Fruit fly (Drosophila melanogaster): ENCODE measurements around the gene smo.

smo gene

dm6 chr2L:250507-251215, 26.7 kb upstream of the smo start, which contains the start of gene kis:
kis (minus strand) TSS chr2L:250823.
- TF ChIP-seq kay (GFP tag; ENCODE audit: borderline replicate concordance) (no peak), Crg-1 (GFP tag; optimal IDR thresholded peaks at IDR 0.05) (peak; percentile 34), Mnt (GFP tag; optimal IDR thresholded peaks at IDR 0.05) (peak; percentile 75), CG1620 (GFP tag; optimal IDR thresholded peaks at IDR 0.05) (peak; percentile 64), CG5204 (GFP tag; optimal IDR thresholded peaks at IDR 0.05) (no peak), cnc (optimal IDR thresholded peaks at IDR 0.05) (no peak), CG7045 (GFP tag; optimal IDR thresholded peaks at IDR 0.05) (peak; percentile 24), pad (GFP tag; optimal IDR thresholded peaks at IDR 0.05) (peak; percentile 23), Hr96 (GFP tag; optimal IDR thresholded peaks at IDR 0.05) (peak; percentile 56), bab1 (GFP tag; optimal IDR thresholded peaks at IDR 0.05) (peak; percentile 75), toe (GFP tag; optimal IDR thresholded peaks at IDR 0.05) (no peak), Clk (GFP tag; optimal IDR thresholded peaks at IDR 0.05) (peak; percentile 9), CG11617 (GFP tag; optimal IDR thresholded peaks at IDR 0.05) (peak; percentile 46), CG12768 (GFP tag; optimal IDR thresholded peaks at IDR 0.05) (peak; percentile 8), tj (GFP tag; optimal IDR thresholded peaks at IDR 0.05) (no peak), cic (GFP tag; optimal IDR thresholded peaks at IDR 0.05) (no peak), ovo (GFP tag; optimal IDR thresholded peaks at IDR 0.05) (no peak), CG33017 (tag; optimal IDR thresholded peaks at IDR 0.05) (peak; percentile 46), CG7101 (tag; optimal IDR thresholded peaks at IDR 0.05) (peak; percentile 25), CG14711 (tag; optimal IDR thresholded peaks at IDR 0.05) (no peak)

- TF ChIP-seq Mnt (GFP tag; optimal IDR thresholded peaks at IDR 0.05) (peak; percentile 82), CG1620 (GFP tag; optimal IDR thresholded peaks at IDR 0.05) (no peak), CG5204 (GFP tag; optimal IDR thresholded peaks at IDR 0.05) (no peak), cic (GFP tag; optimal IDR thresholded peaks at IDR 0.05) (no peak), bab1 (GFP tag; optimal IDR thresholded peaks at IDR 0.05) (peak; percentile 59), CG7101 (tag; optimal IDR thresholded peaks at IDR 0.05) (no peak), CG11617 (GFP tag; optimal IDR thresholded peaks at IDR 0.05) (no peak)
Observed at dm6 chr2L:252174-252573, 25.2 kb upstream of the smo start, which contains the start of gene Rpp30. Rpp30 (minus strand) TSS chr2L:252373.

dm6 chr2L:267441-268089, 9.8 kb upstream of the smo start, which contains the start of gene CG17075:
CG17075 (minus strand) TSS chr2L:267505.
- TF ChIP-seq CG7101 (tag; optimal IDR thresholded peaks at IDR 0.05) (peak; percentile 76), tj (GFP tag; optimal IDR thresholded peaks at IDR 0.05) (peak; percentile 20), CG14711 (tag; optimal IDR thresholded peaks at IDR 0.05) (peak; percentile 59), CG12768 (GFP tag; optimal IDR thresholded peaks at IDR 0.05) (peak; percentile 81), CG11617 (GFP tag; optimal IDR thresholded peaks at IDR 0.05) (peak; percentile 61), cnc (optimal IDR thresholded peaks at IDR 0.05) (no peak), cic (GFP tag; optimal IDR thresholded peaks at IDR 0.05) (no peak), Mnt (GFP tag; optimal IDR thresholded peaks at IDR 0.05) (no peak), CG7045 (GFP tag; optimal IDR thresholded peaks at IDR 0.05) (peak; percentile 81), Clk (GFP tag; optimal IDR thresholded peaks at IDR 0.05) (peak; percentile 46), Crg-1 (GFP tag; optimal IDR thresholded peaks at IDR 0.05) (peak; percentile 13), CG33017 (tag; optimal IDR thresholded peaks at IDR 0.05) (peak; percentile 82), toe (GFP tag; optimal IDR thresholded peaks at IDR 0.05) (peak; percentile 48)

- TF ChIP-seq ovo (GFP tag; optimal IDR thresholded peaks at IDR 0.05): no peak
- no peak for TF ChIP-seq Mnt (GFP tag; optimal IDR thresholded peaks at IDR 0.05)
- TF ChIP-seq CG14711 (tag; optimal IDR thresholded peaks at IDR 0.05): no peak
- no peak for TF ChIP-seq cic (GFP tag; optimal IDR thresholded peaks at IDR 0.05)
- TF ChIP-seq pad (GFP tag; optimal IDR thresholded peaks at IDR 0.05): no peak
- no peak for TF ChIP-seq CG33017 (tag; optimal IDR thresholded peaks at IDR 0.05)
- no peak for TF ChIP-seq toe (GFP tag; optimal IDR thresholded peaks at IDR 0.05)
- TF ChIP-seq CG7045 (GFP tag; optimal IDR thresholded peaks at IDR 0.05): no peak
- no peak for TF ChIP-seq Crg-1 (GFP tag; optimal IDR thresholded peaks at IDR 0.05)
- TF ChIP-seq CG7101 (tag; optimal IDR thresholded peaks at IDR 0.05): no peak
- TF ChIP-seq CG5204 (GFP tag; optimal IDR thresholded peaks at IDR 0.05): no peak
- no peak for TF ChIP-seq Clk (GFP tag; optimal IDR thresholded peaks at IDR 0.05)
- TF ChIP-seq Hr96 (GFP tag; optimal IDR thresholded peaks at IDR 0.05): no peak
Observed at dm6 chr2L:268788-269187, 8.6 kb upstream of the smo start, which contains the start of gene CG3345. CG3345 (plus strand) TSS chr2L:269088.

dm6 chr2L:271553-271952, 5.8 kb upstream of the smo start, which contains the start of gene Dus1:
Dus1 (minus strand) TSS chr2L:271744.
- no peak for TF ChIP-seq CG7045 (GFP tag; optimal IDR thresholded peaks at IDR 0.05)
- no peak for TF ChIP-seq cnc (optimal IDR thresholded peaks at IDR 0.05)
- no peak for TF ChIP-seq tj (GFP tag; optimal IDR thresholded peaks at IDR 0.05)
- no peak for TF ChIP-seq kay (GFP tag; ENCODE audit: borderline replicate concordance)
- TF ChIP-seq CG5204 (GFP tag; optimal IDR thresholded peaks at IDR 0.05): no peak
- TF ChIP-seq pad (GFP tag; optimal IDR thresholded peaks at IDR 0.05): no peak
- no peak for TF ChIP-seq CG33017 (tag; optimal IDR thresholded peaks at IDR 0.05)
- peak; percentile 66 for TF ChIP-seq Mnt (GFP tag; optimal IDR thresholded peaks at IDR 0.05)
- TF ChIP-seq ovo (GFP tag; optimal IDR thresholded peaks at IDR 0.05): no peak
- TF ChIP-seq CG12768 (GFP tag; optimal IDR thresholded peaks at IDR 0.05): no peak
- TF ChIP-seq bab1 (GFP tag; optimal IDR thresholded peaks at IDR 0.05): peak; percentile 59
- no peak for TF ChIP-seq Clk (GFP tag; optimal IDR thresholded peaks at IDR 0.05)

- TF ChIP-seq CG7101 (tag; optimal IDR thresholded peaks at IDR 0.05) (peak; percentile 48), ovo (GFP tag; optimal IDR thresholded peaks at IDR 0.05) (no peak), kay (GFP tag; ENCODE audit: borderline replicate concordance) (no peak), pad (GFP tag; optimal IDR thresholded peaks at IDR 0.05) (peak; percentile 3), CG1620 (GFP tag; optimal IDR thresholded peaks at IDR 0.05) (no peak), cic (GFP tag; optimal IDR thresholded peaks at IDR 0.05) (no peak), CG5204 (GFP tag; optimal IDR thresholded peaks at IDR 0.05) (no peak), Clk (GFP tag; optimal IDR thresholded peaks at IDR 0.05) (no peak), cnc (optimal IDR thresholded peaks at IDR 0.05) (no peak), CG14711 (tag; optimal IDR thresholded peaks at IDR 0.05) (peak; percentile 49), CG33017 (tag; optimal IDR thresholded peaks at IDR 0.05) (peak; percentile 47), CG7045 (GFP tag; optimal IDR thresholded peaks at IDR 0.05) (no peak), CG11617 (GFP tag; optimal IDR thresholded peaks at IDR 0.05) (peak; percentile 41), bab1 (GFP tag; optimal IDR thresholded peaks at IDR 0.05) (peak; percentile 29), tj (GFP tag; optimal IDR thresholded peaks at IDR 0.05) (no peak), toe (GFP tag; optimal IDR thresholded peaks at IDR 0.05) (no peak), CG12768 (GFP tag; optimal IDR thresholded peaks at IDR 0.05) (no peak), Mnt (GFP tag; optimal IDR thresholded peaks at IDR 0.05) (peak; percentile 97)
Observed at dm6 chr2L:273603-274002, 3.8 kb upstream of the smo start, which contains the start of the genes mbm and CG11555. mbm (minus strand) TSS chr2L:273715. CG11555 (plus strand) TSS chr2L:273836.
